Fruit fly (Drosophila melanogaster) whole organism, adult: Measurements from ENCODE around the gene CG17841.

Source experiments
- CG11617 ChIP-seq: fragments of 200-800 bp; sonication (Bioruptor generic); optimal IDR thresholded peaks from 2 replicates; lab custom pipeline; 2017; ENCODE audit warnings: mild to moderate bottlenecking, missing biosample characterization, missing genetic modification reagents, missing genetic modification characterization
- CG12768 ChIP-seq: fragments of 200-800 bp; sonication (Bioruptor generic); optimal IDR thresholded peaks from 2 replicates; lab custom pipeline; 2017; ENCODE audit warnings: missing biosample characterization, missing genetic modification characterization, mild to moderate bottlenecking, moderate library complexity, missing genetic modification reagents
- CG14711 ChIP-seq: fragments of 200-800 bp; sonication (Bioruptor generic); optimal IDR thresholded peaks from 2 replicates; lab custom pipeline; 2018; ENCODE audit warnings: missing biosample characterization, mild to moderate bottlenecking, missing genetic modification characterization, moderate library complexity
- CG1620 ChIP-seq: fragments of 200-800 bp; sonication (Bioruptor generic); optimal IDR thresholded peaks from 2 replicates; lab custom pipeline; 2016; ENCODE audit warnings: missing biosample characterization, missing genetic modification characterization
- CG33017 ChIP-seq: fragments of 200-800 bp; sonication (Bioruptor generic); optimal IDR thresholded peaks from 2 replicates; lab custom pipeline; 2018; ENCODE audit warnings: missing biosample characterization, mild to moderate bottlenecking, missing genetic modification characterization, moderate library complexity
- CG5204 ChIP-seq: fragments of 200-800 bp; sonication (Bioruptor generic); optimal IDR thresholded peaks from 2 replicates; lab custom pipeline; 2016; ENCODE audit warnings: missing biosample characterization, missing genetic modification characterization
- CG7045 ChIP-seq: fragments of 200-800 bp; sonication (Bioruptor generic); optimal IDR thresholded peaks from 2 replicates; lab custom pipeline; 2017; ENCODE audit warnings: missing biosample characterization, mild to moderate bottlenecking, missing genetic modification characterization
- CG7101 ChIP-seq: fragments of 200-800 bp; sonication (Bioruptor generic); optimal IDR thresholded peaks from 2 replicates; lab custom pipeline; 2018; ENCODE audit warnings: missing biosample characterization, mild to moderate bottlenecking, missing genetic modification characterization, moderate library complexity
- Clk ChIP-seq: fragments of 200-800 bp; sonication (Bioruptor generic); optimal IDR thresholded peaks from 2 replicates; lab custom pipeline; 2017; ENCODE audit warnings: missing biosample characterization, missing genetic modification characterization
- Crg-1 ChIP-seq: fragments of 200-800 bp; sonication (Bioruptor generic); optimal IDR thresholded peaks from 2 replicates; lab custom pipeline; 2016; ENCODE audit warnings: missing biosample characterization, missing genetic modification characterization
- Hr96 ChIP-seq: fragments of 200-800 bp; sonication (Bioruptor generic); optimal IDR thresholded peaks from 2 replicates; lab custom pipeline; 2016; ENCODE audit warnings: missing biosample characterization, missing genetic modification characterization
- Mnt ChIP-seq: fragments of 200-800 bp; sonication (Bioruptor generic); optimal IDR thresholded peaks from 2 replicates; lab custom pipeline; 2016; ENCODE audit warnings: missing biosample characterization, mild to moderate bottlenecking, missing genetic modification characterization
- bab1 ChIP-seq: fragments of 200-800 bp; sonication (Bioruptor generic); optimal IDR thresholded peaks from 3 replicates; lab custom pipeline; 2019; ENCODE audit warnings: missing biosample characterization, mild to moderate bottlenecking, missing genetic modification characterization, moderate library complexity
- cic ChIP-seq: fragments of 200-800 bp; sonication (Bioruptor generic); optimal IDR thresholded peaks from 2 replicates; lab custom pipeline; 2017; ENCODE audit warnings: missing biosample characterization, mild to moderate bottlenecking, missing genetic modification characterization, moderate library complexity
- cnc ChIP-seq, 2 experiments: fragments of >200 bp; optimal IDR thresholded peaks; 2 replicates each; lab custom pipeline; 2017
- kay ChIP-seq: fragments of 200-800 bp; sonication (Bioruptor generic); peaks from one replicate; lab custom pipeline; 2016; ENCODE audit warnings: missing biosample characterization, missing genetic modification characterization, borderline replicate concordance
- ovo ChIP-seq: fragments of 200-800 bp; sonication (Bioruptor generic); optimal IDR thresholded peaks from 2 replicates; lab custom pipeline; 2016; ENCODE audit warnings: missing biosample characterization, missing genetic modification characterization
- pad ChIP-seq: fragments of 200-800 bp; sonication (Bioruptor generic); optimal IDR thresholded peaks from 3 replicates; lab custom pipeline; 2017; ENCODE audit warnings: missing biosample characterization, missing genetic modification characterization, mild to moderate bottlenecking, moderate library complexity, missing genetic modification reagents
- tj ChIP-seq: fragments of 200-800 bp; sonication (Bioruptor generic); optimal IDR thresholded peaks from 3 replicates; lab custom pipeline; 2017; ENCODE audit warnings: missing biosample characterization, mild to moderate bottlenecking, missing genetic modification characterization, moderate library complexity
- toe ChIP-seq: fragments of 200-800 bp; sonication (Bioruptor generic); optimal IDR thresholded peaks from 2 replicates; lab custom pipeline; 2016; ENCODE audit warnings: missing biosample characterization, missing genetic modification characterization

CG17841 gene

dm6 chrX:10325567-10326345, 42.1 kb upstream of the CG17841 start, which contains the start of gene alpha-Man-Ia:
Gene alpha-Man-Ia (minus strand): TSS chrX:10325958.
- TF ChIP-seq CG7101 (tag; lab: Kevin White, UChicago), result no peak
- TF ChIP-seq bab1, result peak; percentile 39
- TF ChIP-seq pad, result peak; percentile 4
- no peak for TF ChIP-seq Hr96 (GFP tag; lab: Kevin White, UChicago)
- TF ChIP-seq CG1620 (GFP tag; lab: Kevin White, UChicago), result peak; percentile 48
- no peak for TF ChIP-seq Clk
- no peak for TF ChIP-seq CG7045 (GFP tag; lab: Kevin White, UChicago)
- TF ChIP-seq cnc (optimal IDR thresholded peaks at IDR 0.05; lab: Kevin White, UChicago), result no peak
- TF ChIP-seq kay (GFP tag; lab: Kevin White, UChicago), result no peak
- TF ChIP-seq Mnt (GFP tag; lab: Kevin White, UChicago), result peak; percentile 46
- no peak for TF ChIP-seq CG14711 (tag; lab: Kevin White, UChicago)
- TF ChIP-seq CG33017 (tag; lab: Kevin White, UChicago), result no peak
- TF ChIP-seq CG5204, result peak; percentile 39
- TF ChIP-seq ovo (GFP tag; lab: Kevin White, UChicago), result no peak
- peak; percentile 42 for TF ChIP-seq Crg-1
- TF ChIP-seq CG12768 (GFP tag; lab: Kevin White, UChicago), result no peak
- TF ChIP-seq CG11617 (GFP tag; lab: Kevin White, UChicago), result no peak
- no peak for TF ChIP-seq cic
- TF ChIP-seq toe (GFP tag; lab: Kevin White, UChicago), result peak; percentile 8
- TF ChIP-seq tj (GFP tag; lab: Kevin White, UChicago), result no peak

DNA sequence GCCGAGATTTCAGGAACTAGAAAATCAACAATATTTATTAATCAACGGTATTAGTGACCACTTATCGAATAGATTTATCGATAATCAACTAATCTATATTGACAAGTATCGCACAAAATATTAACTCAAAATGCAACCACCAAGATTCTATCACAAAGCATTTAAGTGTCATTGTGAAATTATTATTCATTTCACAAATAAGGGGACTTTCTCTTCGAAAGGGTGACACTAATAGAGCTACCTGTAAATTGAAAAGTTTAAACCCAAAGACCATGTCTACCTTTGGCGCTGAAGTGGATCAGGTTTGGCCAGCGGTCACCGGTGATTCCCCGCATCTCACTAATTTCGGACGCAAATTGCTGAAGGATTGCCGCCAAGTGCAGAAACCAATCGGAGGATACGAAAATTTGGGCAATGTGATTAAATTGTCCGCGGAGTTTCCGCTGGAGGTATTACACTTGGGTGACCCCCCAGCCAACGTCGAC, 41.5 kb upstream of the CG17841 start, which contains the start of gene CG2909:
Gene CG2909 (plus strand): TSS at position 119 of the 485 bp plus-strand sequence.
- TF ChIP-seq kay (GFP tag; lab: Kevin White, UChicago), result peak; percentile 61
- no peak for TF ChIP-seq CG14711 (tag; lab: Kevin White, UChicago)
- no peak for TF ChIP-seq CG5204

- TF ChIP-seq cnc (optimal IDR thresholded peaks at IDR 0.05; lab: Kevin White, UChicago) (no peak), Clk (no peak), Mnt (GFP tag; lab: Kevin White, UChicago) (peak; percentile 83), CG33017 (tag; lab: Kevin White, UChicago) (peak; percentile 49), ovo (GFP tag; lab: Kevin White, UChicago) (peak; percentile 71), CG5204 (no peak), kay (GFP tag; lab: Kevin White, UChicago) (peak; percentile 81), bab1 (peak; percentile 85), CG11617 (GFP tag; lab: Kevin White, UChicago) (peak; percentile 62), CG7045 (GFP tag; lab: Kevin White, UChicago) (no peak), toe (GFP tag; lab: Kevin White, UChicago) (no peak), cic (peak; percentile 50), CG7101 (tag; lab: Kevin White, UChicago) (peak; percentile 71), CG14711 (tag; lab: Kevin White, UChicago) (peak; percentile 55), CG1620 (GFP tag; lab: Kevin White, UChicago) (peak; percentile 10), tj (GFP tag; lab: Kevin White, UChicago) (peak; percentile 61), CG12768 (GFP tag; lab: Kevin White, UChicago) (peak; percentile 61), Hr96 (GFP tag; lab: Kevin White, UChicago) (no peak), pad (peak; percentile 89), Crg-1 (peak; percentile 38)
These were observed 38.1 kb upstream of the CG17841 start, which contains the start of gene Gip for dm6 chrX:10329659-10330289. Gene Gip (minus strand): TSS chrX:10329872.

DNA sequence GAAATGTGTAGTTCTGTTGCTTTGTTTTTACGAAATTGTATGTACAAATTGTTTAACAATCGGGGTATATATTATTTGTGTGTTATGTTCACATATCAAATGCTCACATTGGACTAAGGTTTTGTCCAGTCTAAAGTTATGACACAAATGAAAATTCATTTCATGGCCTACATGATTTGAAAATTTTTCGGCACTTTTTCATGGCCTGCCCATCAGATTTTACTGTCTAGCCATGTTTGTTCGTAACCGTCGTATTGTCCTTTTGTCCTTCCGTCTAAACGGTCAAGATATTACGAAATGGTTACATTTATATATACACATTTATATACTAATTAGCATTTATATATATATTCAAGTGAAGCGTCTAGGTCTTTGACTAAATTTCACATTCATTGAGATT, 36.1 kb upstream of the CG17841 start, which contains the start of gene CG15306:
Gene CG15306 (minus strand): TSS at position 101 of the 400 bp plus-strand sequence.
- TF ChIP-seq Crg-1 (no peak), ovo (GFP tag; lab: Kevin White, UChicago) (no peak), CG14711 (tag; lab: Kevin White, UChicago) (no peak), CG7045 (GFP tag; lab: Kevin White, UChicago) (no peak), Clk (no peak), CG7101 (tag; lab: Kevin White, UChicago) (no peak), cic (no peak), tj (GFP tag; lab: Kevin White, UChicago) (no peak), toe (GFP tag; lab: Kevin White, UChicago) (no peak), CG12768 (GFP tag; lab: Kevin White, UChicago) (no peak), CG1620 (GFP tag; lab: Kevin White, UChicago) (no peak), pad (no peak), cnc (optimal IDR thresholded peaks at IDR 0.05; lab: Kevin White, UChicago) (no peak)

DNA sequence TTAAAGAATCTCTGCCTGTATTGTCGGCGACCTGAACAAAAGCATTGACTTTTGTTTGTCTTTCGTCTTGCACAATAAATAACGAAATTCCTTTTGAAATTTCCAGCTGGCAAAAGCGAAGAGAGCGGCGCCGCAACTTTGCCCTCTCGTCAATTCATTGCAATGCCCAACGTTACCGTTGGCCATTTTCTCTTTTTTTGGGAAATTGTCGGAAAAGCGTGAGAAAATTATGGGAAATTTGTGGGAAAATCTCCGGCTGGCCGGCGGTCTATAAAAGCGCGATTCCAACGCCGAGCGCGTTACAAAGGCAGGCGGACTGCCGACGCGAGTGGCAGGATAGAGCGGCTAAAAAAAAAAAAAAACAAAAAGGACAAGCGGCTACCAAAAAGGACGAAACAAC, 34.5 kb upstream of the CG17841 start, which contains the start of gene CG43740:
Gene CG43740 (plus strand): TSS at position 301 of the 400 bp plus-strand sequence.
- TF ChIP-seq pad, result no peak
- TF ChIP-seq cnc (optimal IDR thresholded peaks at IDR 0.05; lab: Kevin White, UChicago), result no peak
- no peak for TF ChIP-seq CG12768 (GFP tag; lab: Kevin White, UChicago)
- no peak for TF ChIP-seq cic
- TF ChIP-seq CG1620 (GFP tag; lab: Kevin White, UChicago), result no peak
- no peak for TF ChIP-seq CG7045 (GFP tag; lab: Kevin White, UChicago)
- TF ChIP-seq toe (GFP tag; lab: Kevin White, UChicago), result no peak
- no peak for TF ChIP-seq CG14711 (tag; lab: Kevin White, UChicago)
- TF ChIP-seq tj (GFP tag; lab: Kevin White, UChicago), result no peak
- TF ChIP-seq Clk, result no peak
- no peak for TF ChIP-seq CG11617 (GFP tag; lab: Kevin White, UChicago)
- no peak for TF ChIP-seq CG33017 (tag; lab: Kevin White, UChicago)
- TF ChIP-seq ovo (GFP tag; lab: Kevin White, UChicago), result no peak
- no peak for TF ChIP-seq kay (GFP tag; lab: Kevin White, UChicago)
- TF ChIP-seq Mnt (GFP tag; lab: Kevin White, UChicago), result no peak
- TF ChIP-seq Crg-1, result no peak
- TF ChIP-seq Hr96 (GFP tag; lab: Kevin White, UChicago), result no peak
